Fruit fly (Drosophila melanogaster) whole organism, prepupa: ENCODE measurements around the gene santa-maria.

Source experiments
- CG10669 ChIP-seq: fragments of 200-800 bp; sonication (Bioruptor generic); optimal IDR thresholded peaks from 3 replicates; lab custom pipeline; 2018; ENCODE audit warnings: missing biosample characterization, mild to moderate bottlenecking, missing genetic modification characterization, moderate library complexity
- CG34406 ChIP-seq: fragments of 200-800 bp; sonication (Bioruptor generic); optimal IDR thresholded peaks from 3 replicates; lab custom pipeline; 2016; ENCODE audit warnings: missing biosample characterization, missing genetic modification characterization
- CG4318 ChIP-seq: fragments of 200-800 bp; sonication (Bioruptor generic); optimal IDR thresholded peaks from 3 replicates; lab custom pipeline; 2017; ENCODE audit warnings: missing biosample characterization, mild to moderate bottlenecking, missing genetic modification characterization
- CG6792 ChIP-seq: fragments of 200-800 bp; sonication (Bioruptor generic); optimal IDR thresholded peaks from 3 replicates; lab custom pipeline; 2016; ENCODE audit warnings: missing biosample characterization, missing genetic modification characterization
- CG6854 ChIP-seq: fragments of 200-800 bp; sonication (Bioruptor generic); optimal IDR thresholded peaks from 2 replicates; lab custom pipeline; 2017; ENCODE audit warnings: missing biosample characterization, mild to moderate bottlenecking, missing genetic modification characterization
- Ets96B ChIP-seq: fragments of 200-800 bp; optimal IDR thresholded peaks from 2 replicates; lab custom pipeline; 2019; ENCODE audit warnings: missing biosample characterization, mild to moderate bottlenecking, missing genetic modification characterization, moderate library complexity
- Gug ChIP-seq: fragments of 200-800 bp; sonication (Bioruptor generic); IDR thresholded peaks from 2 replicates; pipeline ENCODE4 v1.3.6; 2022; ENCODE audit warnings: missing biosample characterization, missing genetic modification characterization
- Sox102F ChIP-seq: fragments of 200-800 bp; sonication (Bioruptor generic); optimal IDR thresholded peaks from 2 replicates; lab custom pipeline; 2016; ENCODE audit warnings: missing biosample characterization, mild to moderate bottlenecking, missing genetic modification characterization
- cyc ChIP-seq: fragments of 200-800 bp; sonication (Bioruptor generic); optimal IDR thresholded peaks from 3 replicates; lab custom pipeline; 2016; ENCODE audit warnings: missing biosample characterization, missing genetic modification characterization
- eg ChIP-seq: fragments of 200-800 bp; sonication (Bioruptor generic); IDR thresholded peaks from 3 replicates; pipeline ENCODE4 v1.3.6; 2022; ENCODE audit warnings: missing biosample characterization, missing genetic modification characterization
- esn ChIP-seq: fragments of 200-800 bp; sonication (Bioruptor generic); optimal IDR thresholded peaks from 2 replicates; lab custom pipeline; 2016; ENCODE audit warnings: missing biosample characterization, mild to moderate bottlenecking, missing genetic modification characterization, moderate library complexity
- fd59A ChIP-seq: fragments of 200-800 bp; sonication (Bioruptor generic); optimal IDR thresholded peaks from 2 replicates; lab custom pipeline; 2017; ENCODE audit warnings: missing biosample characterization, mild to moderate bottlenecking, missing genetic modification characterization, missing genetic modification reagents
- fd85E ChIP-seq: fragments of 200-800 bp; sonication (Bioruptor generic); optimal IDR thresholded peaks from 3 replicates; lab custom pipeline; 2016; ENCODE audit warnings: missing biosample characterization, missing genetic modification characterization

DNA sequence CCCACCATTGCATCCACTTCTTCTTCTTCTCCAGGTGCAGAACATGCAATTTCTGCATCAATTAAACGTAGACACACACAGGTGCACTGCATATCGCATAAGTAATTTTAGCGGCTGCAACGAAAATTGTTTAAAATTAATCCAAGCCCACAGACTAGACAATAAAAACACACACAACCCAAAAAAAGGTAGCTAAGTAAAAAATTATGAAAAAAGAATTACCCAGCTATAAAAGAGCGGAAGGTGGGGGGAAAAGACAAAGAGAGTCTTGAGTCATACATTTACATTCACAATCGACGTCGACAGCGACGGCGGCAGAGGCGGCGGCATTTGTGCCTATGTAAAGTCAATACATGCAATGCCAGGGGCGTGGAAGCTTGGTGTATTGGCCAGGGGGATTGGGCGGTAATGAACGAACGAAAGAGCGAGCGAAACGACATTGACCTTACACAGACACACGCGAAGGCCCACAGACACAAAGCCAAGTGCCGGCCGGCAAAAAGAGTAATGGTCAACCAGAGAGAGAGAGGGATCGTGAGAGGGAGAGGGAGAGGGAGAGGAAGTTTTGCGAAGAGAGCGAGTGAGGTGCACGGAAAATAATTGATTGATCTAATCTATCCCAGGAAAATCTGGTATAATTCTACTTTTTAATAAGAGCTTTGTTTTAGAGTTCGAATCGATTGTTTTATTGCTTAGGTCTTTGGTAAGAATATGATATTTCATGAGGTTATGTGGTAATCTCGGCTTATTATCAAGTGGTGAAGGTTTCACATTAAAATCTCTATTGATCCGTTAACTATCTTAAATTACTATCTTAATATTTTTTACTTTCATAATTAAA, 32.7 kb downstream of the santa-maria start:
- TF ChIP-seq fd59A (peak; percentile 68), eg (GFP tag; lab: Robert Waterston, UW) (peak; percentile 44; the same call in 2 of the 3 replicates), fd85E (GFP tag; lab: Kevin White, UChicago) (peak; percentile 23), CG6792 (GFP tag; lab: Kevin White, UChicago) (peak; percentile 82), cyc (peak; percentile 75), Ets96B (tag; lab: Kevin White, UChicago) (peak; percentile 85), Sox102F (peak; percentile 80), CG4318 (peak; percentile 56), Gug (peak; percentile 38), CG10669 (GFP tag; lab: Kevin White, UChicago) (peak; percentile 72), CG34406 (peak; percentile 81), CG6854 (GFP tag; lab: Kevin White, UChicago) (peak; percentile 10), esn (GFP tag; lab: Kevin White, UChicago) (peak; percentile 91)
